Worm (Caenorhabditis elegans) whole organism, L1 larva: Measurements from ENCODE around the gene T09A12.8.

Experiments
- C04F5.9 ChIP-seq: sonication (generic microtip); optimal IDR thresholded peaks from 2 replicates; lab custom pipeline; 2016; ENCODE audit warnings: missing genetic modification characterization, missing compliant biosample characterization
- ama-1 ChIP-seq: fragments of 150-350 bp; optimal IDR thresholded peaks from 2 replicates; lab custom pipeline; 2014
- ceh-8 ChIP-seq: fragments of 200-800 bp; sonication (Bioruptor generic); optimal IDR thresholded peaks from 2 replicates; lab custom pipeline; 2018; ENCODE audit warnings: mild to moderate bottlenecking, missing genetic modification characterization, moderate library complexity, missing compliant biosample characterization
- ceh-82 ChIP-seq, 3 experiments: fragments of 150-350 bp in 1 of 3; sonication (generic microtip) in 2 of 3; optimal IDR thresholded peaks; 2 replicates each; lab custom pipeline; 2014 to 2017; ENCODE audit warnings: missing biosample characterization in 3 of 3, missing genetic modification characterization in 3 of 3
- egl-27 ChIP-seq, 2 experiments: fragments of 150-350 bp in 1 of 2; sonication (generic microtip); optimal IDR thresholded peaks; 3 replicates each; lab custom pipeline; 2017 to 2018; ENCODE audit warnings: missing biosample characterization in 2 of 2, missing genetic modification characterization in 2 of 2, missing genetic modification reagents in 2 of 2
- fkh-10 ChIP-seq: sonication (generic microtip); optimal IDR thresholded peaks from 2 replicates; lab custom pipeline; 2017; ENCODE audit warnings: missing biosample characterization, missing genetic modification reagents, missing genetic modification characterization
- fos-1 ChIP-seq: fragments of 150-350 bp; optimal IDR thresholded peaks from 2 replicates; lab custom pipeline; 2014; ENCODE audit warnings: missing biosample characterization, missing genetic modification characterization
- lsy-2 ChIP-seq, 2 experiments: fragments of 150-350 bp; optimal IDR thresholded peaks; 2 replicates each; lab custom pipeline; 2014; ENCODE audit warnings: missing biosample characterization in 2 of 2, missing genetic modification characterization in 2 of 2
- nhr-237 ChIP-seq: fragments of 150-350 bp; optimal IDR thresholded peaks from 2 replicates; lab custom pipeline; 2014; ENCODE audit warnings: missing biosample characterization, missing genetic modification characterization
- pqm-1 ChIP-seq: sonication (generic microtip); optimal IDR thresholded peaks from 3 replicates; lab custom pipeline; 2017; ENCODE audit warnings: missing biosample characterization, missing genetic modification characterization
- unc-62 ChIP-seq: fragments of 150-350 bp; optimal IDR thresholded peaks from 2 replicates; lab custom pipeline; 2014; ENCODE audit warnings: missing biosample characterization, missing genetic modification reagents, missing genetic modification characterization
- ztf-11 ChIP-seq, 2 experiments: sonication (generic microtip); optimal IDR thresholded peaks; 2 replicates each; lab custom pipeline; 2016 to 2017; ENCODE audit warnings: missing genetic modification characterization in 2 of 2, missing biosample characterization in 1 of 2, missing compliant biosample characterization in 1 of 2

ce11 chrIV:8260848-8261638, 17.5 kb upstream of the T09A12.8 start, which contains the start of gene vit-6:
- TF ChIP-seq pqm-1 (tag; lab: Kevin White, UChicago): no peak
- TF ChIP-seq fkh-10 (GFP tag; lab: Kevin White, UChicago): no peak
- no peak for TF ChIP-seq ama-1 (lab: Kevin White, UChicago)
- no peak for TF ChIP-seq lsy-2 (tag; optimal IDR thresholded peaks at IDR 0.05; lab: Kevin White, UChicago)
- TF ChIP-seq unc-62 (GFP tag; lab: Kevin White, UChicago): no peak
- no peak for TF ChIP-seq fos-1 (tag; lab: Kevin White, UChicago)
- TF ChIP-seq egl-27 (tag; optimal IDR thresholded peaks at IDR 0.05; lab: Kevin White, UChicago): no peak
- no peak for TF ChIP-seq nhr-237 (tag; lab: Kevin White, UChicago)
- TF ChIP-seq C04F5.9: no peak
- no peak for TF ChIP-seq ceh-8 (GFP tag; lab: Kevin White, UChicago)
- no peak for TF ChIP-seq ceh-82 (tag; optimal IDR thresholded peaks at IDR 0.05; lab: Kevin White, UChicago)
- TF ChIP-seq ztf-11 (tag; optimal IDR thresholded peaks at IDR 0.05; lab: Kevin White, UChicago): no peak
